Worm (Caenorhabditis elegans): ENCODE measurements around the gene lin-39.

DNA sequence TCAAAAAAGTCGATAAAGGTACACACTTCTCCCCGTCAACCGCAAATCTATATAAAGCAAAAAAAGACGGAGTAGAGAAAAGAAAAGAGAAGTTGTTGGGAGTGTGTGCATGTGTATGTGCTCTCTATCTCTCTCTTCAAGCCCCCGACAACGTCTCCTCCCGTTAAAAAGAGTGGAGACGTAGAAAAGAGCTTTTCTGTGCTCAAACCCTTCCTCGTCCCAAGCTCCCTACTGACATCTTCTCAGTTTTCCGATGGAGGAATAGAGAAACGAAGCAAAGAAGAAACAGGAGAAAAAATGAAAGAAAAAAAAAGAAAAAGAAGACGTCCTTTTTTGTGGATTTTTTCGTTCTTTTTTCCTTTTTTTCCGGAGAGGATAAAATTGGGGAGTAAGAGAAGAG is 44.2 kb upstream of the lin-39 start:
- TF ChIP-seq attf-3 (GFP tag; conservative IDR thresholded peaks at IDR 0.05), result no peak
- no peak for TF ChIP-seq pha-4 (tag; optimal IDR thresholded peaks at IDR 0.05)
- no peak for TF ChIP-seq ztf-6 (GFP tag; IDR thresholded peaks at IDR 0.05)
- no peak for TF ChIP-seq nhr-90 (tag; optimal IDR thresholded peaks at IDR 0.05)
- no peak for TF ChIP-seq lsy-27 (tag; optimal IDR thresholded peaks at IDR 0.05; ENCODE audit: borderline replicate concordance, insufficient read depth)
- no peak for TF ChIP-seq unc-62 (GFP tag; optimal IDR thresholded peaks at IDR 0.05)
- TF ChIP-seq snpc-4 (GFP tag; optimal IDR thresholded peaks at IDR 0.05), result no peak
- no peak for TF ChIP-seq snpc-4 (tag; optimal IDR thresholded peaks at IDR 0.05)
- peak; percentile 6 for TF ChIP-seq K12H6.12 (tag; optimal IDR thresholded peaks at IDR 0.05)
- no peak for TF ChIP-seq ceh-79 (tag; optimal IDR thresholded peaks at IDR 0.05)
- no peak for TF ChIP-seq ztf-28 (GFP tag; IDR thresholded peaks at IDR 0.05)
